Fruit fly (Drosophila melanogaster): ENCODE measurements around the gene RabGGTb.

Gene RabGGTb

dm6 chr2L:2874542-2875194, 4.2 kb upstream of the RabGGTb start, which contains the start of gene CG8814 (continued):
- peak; percentile 79 for TF ChIP-seq Eip78C (GFP tag)
- no peak for TF ChIP-seq dac (GFP tag; optimal IDR thresholded peaks at IDR 0.05)
- peak; percentile 61 for TF ChIP-seq net (GFP tag; optimal IDR thresholded peaks at IDR 0.05)
- peak; percentile 71 for TF ChIP-seq Hr4 (GFP tag; optimal IDR thresholded peaks at IDR 0.05)
- peak; percentile 50 for TF ChIP-seq pdm3 (GFP tag; optimal IDR thresholded peaks at IDR 0.05)
- peak; percentile 92 for TF ChIP-seq CG6276 (GFP tag; optimal IDR thresholded peaks at IDR 0.05)
- TF ChIP-seq fkh (GFP tag; optimal IDR thresholded peaks at IDR 0.05) = peak; percentile 67
- peak; percentile 60 for TF ChIP-seq Sox15 (GFP tag; optimal IDR thresholded peaks at IDR 0.05)
- TF ChIP-seq acj6 (GFP tag; optimal IDR thresholded peaks at IDR 0.05) = peak; percentile 53
- peak; percentile 54 for TF ChIP-seq dsx (GFP tag; optimal IDR thresholded peaks at IDR 0.05; ENCODE audit: poor library complexity, severe bottlenecking)
- TF ChIP-seq CG6854 (GFP tag; optimal IDR thresholded peaks at IDR 0.05) = peak; percentile 96
- peak; percentile 84 for TF ChIP-seq CG6808 (GFP tag; optimal IDR thresholded peaks at IDR 0.05)
- peak; percentile 11 for TF ChIP-seq CG8632 (GFP tag; optimal IDR thresholded peaks at IDR 0.05)
- peak; percentile 59 for TF ChIP-seq CG3032 (tag; optimal IDR thresholded peaks at IDR 0.05)
- peak; percentile 27 for TF ChIP-seq Sox102F (GFP tag; optimal IDR thresholded peaks at IDR 0.05)
- TF ChIP-seq Eip93F (GFP tag; optimal IDR thresholded peaks at IDR 0.05) = peak; percentile 68
- TF ChIP-seq CG32006 (GFP tag; optimal IDR thresholded peaks at IDR 0.05) = peak; percentile 69
- peak; percentile 54 for TF ChIP-seq spab (GFP tag; optimal IDR thresholded peaks at IDR 0.05)
- TF ChIP-seq fd59A (GFP tag; optimal IDR thresholded peaks at IDR 0.05) = peak; percentile 23
- no peak for TF ChIP-seq fd85E (GFP tag; optimal IDR thresholded peaks at IDR 0.05)
- peak; percentile 74 for TF ChIP-seq Smox (GFP tag; optimal IDR thresholded peaks at IDR 0.05)
- TF ChIP-seq CG4318 (GFP tag; optimal IDR thresholded peaks at IDR 0.05) = peak; percentile 39
- no peak; the same call in 1 of the 2 replicates for TF ChIP-seq CG11294 (GFP tag; IDR thresholded peaks at IDR 0.05)
- peak; percentile 80 for TF ChIP-seq CG10631 (GFP tag; optimal IDR thresholded peaks at IDR 0.05)
- TF ChIP-seq salr (GFP tag; optimal IDR thresholded peaks at IDR 0.05) = no peak
- TF ChIP-seq Sox14 (GFP tag; optimal IDR thresholded peaks at IDR 0.05) = peak; percentile 26
- peak; percentile 81 for TF ChIP-seq CG6163 (GFP tag; IDR thresholded peaks at IDR 0.05)
- TF ChIP-seq CG1621 (tag; optimal IDR thresholded peaks at IDR 0.05) = peak; percentile 39
- TF ChIP-seq CG34406 (GFP tag; optimal IDR thresholded peaks at IDR 0.05) = peak; percentile 40
- no peak for TF ChIP-seq Hr38 (GFP tag; optimal IDR thresholded peaks at IDR 0.05)
- TF ChIP-seq Blimp-1 (GFP tag; optimal IDR thresholded peaks at IDR 0.05) = peak; percentile 46
- peak; percentile 81 for TF ChIP-seq eg (GFP tag; IDR thresholded peaks at IDR 0.05)
- TF ChIP-seq CG8119 (GFP tag; IDR thresholded peaks at IDR 0.05) = peak; percentile 72

dm6 chr2L:2878188-2878587, 724 bp upstream of the RabGGTb start, which contains the start of the genes Prx6a and Sbat:
TSS of gene Prx6a (minus strand) at chr2L:2878232.
TSS of gene Sbat (plus strand) at chr2L:2878344.
- TF ChIP-seq CG10669 (GFP tag; optimal IDR thresholded peaks at IDR 0.05) (peak; percentile 54), Eip93F (GFP tag; optimal IDR thresholded peaks at IDR 0.05) (no peak), Met (GFP tag; optimal IDR thresholded peaks at IDR 0.05) (peak; percentile 53), eg (GFP tag; IDR thresholded peaks at IDR 0.05) (peak; percentile 44; the same call in 1 of the 3 replicates), fd59A (GFP tag; optimal IDR thresholded peaks at IDR 0.05) (peak; percentile 9), Blimp-1 (GFP tag; optimal IDR thresholded peaks at IDR 0.05) (peak; percentile 2), Eip75B (GFP tag; optimal IDR thresholded peaks at IDR 0.05) (peak; percentile 78), CG11902 (GFP tag; optimal IDR thresholded peaks at IDR 0.05) (peak; percentile 56), achi (GFP tag; optimal IDR thresholded peaks at IDR 0.05) (peak; percentile 31), CG8632 (GFP tag; optimal IDR thresholded peaks at IDR 0.05) (peak; percentile 22), Ets21C (GFP tag; optimal IDR thresholded peaks at IDR 0.05) (peak; percentile 55), CG15336 (GFP tag; IDR thresholded peaks at IDR 0.05) (no peak), dsx (GFP tag; optimal IDR thresholded peaks at IDR 0.05; ENCODE audit: poor library complexity, severe bottlenecking) (peak; percentile 55), CG3919 (GFP tag; optimal IDR thresholded peaks at IDR 0.05) (peak; percentile 55), net (GFP tag; optimal IDR thresholded peaks at IDR 0.05) (no peak), CG6808 (GFP tag; optimal IDR thresholded peaks at IDR 0.05) (peak; percentile 43), CG32006 (GFP tag; optimal IDR thresholded peaks at IDR 0.05) (peak; percentile 51), Lpt (GFP tag; optimal IDR thresholded peaks at IDR 0.05) (no peak), CG6163 (GFP tag; IDR thresholded peaks at IDR 0.05) (no peak), CG16779 (tag; optimal IDR thresholded peaks at IDR 0.05) (no peak), CG6792 (GFP tag; optimal IDR thresholded peaks at IDR 0.05) (peak; percentile 51), topi (GFP tag; optimal IDR thresholded peaks at IDR 0.05) (peak; percentile 60), spab (GFP tag; optimal IDR thresholded peaks at IDR 0.05) (no peak), CG8119 (GFP tag; IDR thresholded peaks at IDR 0.05) (no peak), pdm3 (GFP tag; optimal IDR thresholded peaks at IDR 0.05) (peak; percentile 69), fkh (GFP tag; optimal IDR thresholded peaks at IDR 0.05) (peak; percentile 94), CG11294 (GFP tag; IDR thresholded peaks at IDR 0.05) (peak; percentile 37; the same call in 1 of the 2 replicates), Hr4 (GFP tag; optimal IDR thresholded peaks at IDR 0.05) (peak; percentile 70), OdsH (GFP tag; optimal IDR thresholded peaks at IDR 0.05) (peak; percentile 46), Smox (GFP tag; optimal IDR thresholded peaks at IDR 0.05) (peak; percentile 54), Hr39 (GFP tag; optimal IDR thresholded peaks at IDR 0.05) (peak; percentile 74), Hr38 (GFP tag; optimal IDR thresholded peaks at IDR 0.05) (no peak)

Measured in whole organism, prepupa.